Worm (Caenorhabditis elegans) whole organism, mixed stage, embryonic: ENCODE data around the gene col-113.

ENCODE experiments used
- blmp-1 ChIP-seq: fragments of 150-350 bp; optimal IDR thresholded peaks from 2 replicates; lab custom pipeline; 2014; ENCODE audit warnings: missing biosample characterization, missing genetic modification characterization
- elt-1 ChIP-seq: sonication (generic microtip); optimal IDR thresholded peaks from 2 replicates; lab custom pipeline; 2017; ENCODE audit warnings: missing genetic modification characterization, mild to moderate bottlenecking, missing compliant biosample characterization, antibody characterized with exemption, moderate library complexity, borderline replicate concordance; ENCODE audit not compliant: insufficient read depth
- elt-3 ChIP-seq: fragments of 150-350 bp; optimal IDR thresholded peaks from 2 replicates; lab custom pipeline; 2014; ENCODE audit warnings: missing biosample characterization, missing genetic modification characterization
- ham-2 ChIP-seq: fragments of 200-800 bp; sonication (Bioruptor generic); optimal IDR thresholded peaks from 2 replicates; lab custom pipeline; 2018; ENCODE audit warnings: mild to moderate bottlenecking, missing genetic modification characterization, missing compliant biosample characterization
- mab-5 ChIP-seq: fragments of 150-350 bp; optimal IDR thresholded peaks from 2 replicates; lab custom pipeline; 2014; ENCODE audit warnings: missing biosample characterization, missing genetic modification characterization
- mep-1 ChIP-seq: fragments of 150-350 bp; optimal IDR thresholded peaks from 2 replicates; lab custom pipeline; 2017; ENCODE audit warnings: missing biosample characterization, missing genetic modification reagents, missing genetic modification characterization, inconsistent platforms
- mls-2 ChIP-seq: sonication (generic microtip); optimal IDR thresholded peaks from 2 replicates; lab custom pipeline; 2016; ENCODE audit warnings: mild to moderate bottlenecking, missing genetic modification characterization, moderate library complexity, missing compliant biosample characterization
- nhr-12 ChIP-seq: fragments of 150-350 bp; optimal IDR thresholded peaks from 2 replicates; lab custom pipeline; 2014; ENCODE audit warnings: missing biosample characterization, missing genetic modification characterization
- nhr-2 ChIP-seq: fragments of 150-350 bp; optimal IDR thresholded peaks from 2 replicates; lab custom pipeline; 2014; ENCODE audit warnings: missing biosample characterization, missing genetic modification characterization
- nhr-237 ChIP-seq: fragments of 150-350 bp; optimal IDR thresholded peaks from 2 replicates; lab custom pipeline; 2014; ENCODE audit warnings: missing biosample characterization, missing genetic modification characterization
- nhr-76 ChIP-seq: sonication (generic microtip); optimal IDR thresholded peaks from 2 replicates; lab custom pipeline; 2017; ENCODE audit warnings: missing biosample characterization, missing genetic modification characterization
- snpc-4 ChIP-seq: fragments of 150-350 bp; optimal IDR thresholded peaks from 2 replicates; lab custom pipeline; 2014; ENCODE audit warnings: missing biosample characterization, missing genetic modification characterization
- unc-39 ChIP-seq: fragments of 150-350 bp; optimal IDR thresholded peaks from 2 replicates; lab custom pipeline; 2014; ENCODE audit warnings: missing biosample characterization, missing genetic modification characterization
- unc-62 ChIP-seq: fragments of 150-350 bp; optimal IDR thresholded peaks from 2 replicates; lab custom pipeline; 2014; ENCODE audit warnings: missing biosample characterization, missing genetic modification reagents, missing genetic modification characterization

ce11 chrIV:7149020-7149601 is 3.2 kb downstream of the col-113 start, which contains the start of gene C34D4.4:
- TF ChIP-seq mab-5 (tag; lab: Kevin White, UChicago) (no peak), nhr-2 (tag; lab: Kevin White, UChicago) (no peak), mls-2 (tag; lab: Kevin White, UChicago) (no peak), nhr-12 (no peak), unc-39 (tag; lab: Kevin White, UChicago) (no peak), elt-1 (tag; lab: Kevin White, UChicago) (no peak), unc-62 (GFP tag; lab: Kevin White, UChicago) (no peak), blmp-1 (no peak), nhr-237 (tag; lab: Kevin White, UChicago) (no peak), nhr-76 (no peak), ham-2 (GFP tag; lab: Kevin White, UChicago) (no peak), snpc-4 (tag; lab: Kevin White, UChicago) (no peak), elt-3 (tag; lab: Kevin White, UChicago) (no peak), mep-1 (tag; lab: Kevin White, UChicago) (no peak)
